Worm (Caenorhabditis elegans): ENCODE results near the gene sipa-1.

ce11 chrV:11605227-11605626 lies 31.9 kb downstream of the sipa-1 start:
- TF ChIP-seq flt-1 (GFP tag; IDR thresholded peaks at IDR 0.05), result no peak
- no peak for TF ChIP-seq klf-2 (GFP tag; conservative IDR thresholded peaks at IDR 0.05)
- TF ChIP-seq tab-1 (GFP tag; IDR thresholded peaks at IDR 0.05), result no peak
- TF ChIP-seq ztf-29 (GFP tag; IDR thresholded peaks at IDR 0.05), result no peak
- no peak for TF ChIP-seq ztf-23 (GFP tag; IDR thresholded peaks at IDR 0.05)
- TF ChIP-seq med-1 (GFP tag; optimal IDR thresholded peaks at IDR 0.05; ENCODE audit: insufficient read depth), result no peak
- TF ChIP-seq cog-1 (tag; optimal IDR thresholded peaks at IDR 0.05), result no peak
